Worm (Caenorhabditis elegans) whole organism, L2 larva: Measurements from ENCODE around the gene fbxa-104.

Source experiments
- C34F6.9 ChIP-seq: fragments of 150-350 bp; optimal IDR thresholded peaks from 2 replicates; lab custom pipeline; 2014; ENCODE audit warnings: missing biosample characterization, missing genetic modification characterization
- Y55F3AM.14 ChIP-seq: fragments of 200-800 bp; sonication (Bioruptor generic); optimal IDR thresholded peaks from 2 replicates; lab custom pipeline; 2018; ENCODE audit warnings: mild to moderate bottlenecking, missing genetic modification characterization, missing compliant biosample characterization
- ZK546.5 ChIP-seq: sonication (generic microtip); optimal IDR thresholded peaks from 2 replicates; lab custom pipeline; 2017; ENCODE audit warnings: missing biosample characterization, missing genetic modification characterization
- alr-1 ChIP-seq: fragments of 150-350 bp; optimal IDR thresholded peaks from 2 replicates; lab custom pipeline; 2014; ENCODE audit warnings: missing biosample characterization, missing genetic modification characterization
- ama-1 ChIP-seq: fragments of 150-350 bp; optimal IDR thresholded peaks from 2 replicates; lab custom pipeline; 2018; ENCODE audit warnings: inconsistent platforms
- ceh-82 ChIP-seq: fragments of 150-350 bp; optimal IDR thresholded peaks from 2 replicates; lab custom pipeline; 2014; ENCODE audit warnings: missing biosample characterization, missing genetic modification characterization
- crh-2 ChIP-seq: sonication (generic microtip); optimal IDR thresholded peaks from 2 replicates; lab custom pipeline; 2017; ENCODE audit warnings: missing biosample characterization, missing genetic modification characterization
- dmd-4 ChIP-seq: sonication (generic microtip); optimal IDR thresholded peaks from 2 replicates; lab custom pipeline; 2017; ENCODE audit warnings: missing biosample characterization, missing genetic modification characterization
- egl-27 ChIP-seq: sonication (generic microtip); optimal IDR thresholded peaks from 3 replicates; lab custom pipeline; 2017; ENCODE audit warnings: missing biosample characterization, missing genetic modification reagents, missing genetic modification characterization
- fos-1 ChIP-seq: fragments of 150-350 bp; optimal IDR thresholded peaks from 2 replicates; lab custom pipeline; 2014; ENCODE audit warnings: missing biosample characterization, missing genetic modification characterization
- gmeb-1 ChIP-seq: fragments of 150-350 bp; optimal IDR thresholded peaks from 2 replicates; lab custom pipeline; 2014; ENCODE audit warnings: missing biosample characterization, missing genetic modification characterization
- lin-13 ChIP-seq: fragments of 150-350 bp; optimal IDR thresholded peaks from 2 replicates; lab custom pipeline; 2014; ENCODE audit warnings: missing biosample characterization, missing genetic modification reagents, missing genetic modification characterization
- lin-39 ChIP-seq: fragments of 150-350 bp; optimal IDR thresholded peaks from 2 replicates; lab custom pipeline; 2014; ENCODE audit warnings: missing biosample characterization, missing genetic modification reagents, missing genetic modification characterization
- lsy-2 ChIP-seq, 2 experiments: fragments of 150-350 bp in 1 of 2; sonication (generic microtip) in 1 of 2; optimal IDR thresholded peaks; 2 replicates each; lab custom pipeline; 2014 to 2017; ENCODE audit warnings: missing biosample characterization in 2 of 2, missing genetic modification characterization in 2 of 2
- mab-5 ChIP-seq: fragments of 150-350 bp; optimal IDR thresholded peaks from 2 replicates; lab custom pipeline; 2014; ENCODE audit warnings: missing biosample characterization, missing genetic modification characterization
- mbf-1 ChIP-seq: sonication (generic microtip); optimal IDR thresholded peaks from 2 replicates; lab custom pipeline; 2017; ENCODE audit warnings: missing biosample characterization, missing genetic modification characterization
- mdl-1 ChIP-seq, 2 experiments: fragments of 150-350 bp in 1 of 2; sonication (generic microtip) in 1 of 2; optimal IDR thresholded peaks; 2 replicates each; lab custom pipeline; 2017; ENCODE audit warnings: missing biosample characterization in 2 of 2, missing genetic modification characterization in 2 of 2
- nhr-11 ChIP-seq: fragments of 150-350 bp; optimal IDR thresholded peaks from 2 replicates; lab custom pipeline; 2014; ENCODE audit warnings: missing biosample characterization, missing genetic modification characterization
- nhr-129 ChIP-seq: fragments of 150-350 bp; optimal IDR thresholded peaks from 2 replicates; lab custom pipeline; 2014; ENCODE audit warnings: missing biosample characterization, missing genetic modification characterization
- nhr-21 ChIP-seq: fragments of 150-350 bp; optimal IDR thresholded peaks from 2 replicates; lab custom pipeline; 2014; ENCODE audit warnings: missing biosample characterization, missing genetic modification characterization
- nhr-23 ChIP-seq: fragments of 150-350 bp; optimal IDR thresholded peaks from 2 replicates; lab custom pipeline; 2014; ENCODE audit warnings: missing biosample characterization, missing genetic modification reagents, missing genetic modification characterization
- nhr-237 ChIP-seq: fragments of 150-350 bp; optimal IDR thresholded peaks from 2 replicates; lab custom pipeline; 2014; ENCODE audit warnings: missing biosample characterization, missing genetic modification characterization
- nhr-25 ChIP-seq: fragments of 150-350 bp; sonication (generic microtip); optimal IDR thresholded peaks from 3 replicates; lab custom pipeline; 2014; ENCODE audit warnings: missing biosample characterization, missing genetic modification characterization
- nhr-6 ChIP-seq: fragments of 150-350 bp; optimal IDR thresholded peaks from 2 replicates; lab custom pipeline; 2014; ENCODE audit warnings: missing biosample characterization, missing genetic modification characterization
- nhr-77 ChIP-seq: fragments of 150-350 bp; optimal IDR thresholded peaks from 2 replicates; lab custom pipeline; 2014; ENCODE audit warnings: missing biosample characterization, missing genetic modification characterization
- peb-1 ChIP-seq: fragments of 150-350 bp; optimal IDR thresholded peaks from 2 replicates; lab custom pipeline; 2014; ENCODE audit warnings: missing biosample characterization, missing genetic modification characterization
- sem-4 ChIP-seq: fragments of 150-350 bp; optimal IDR thresholded peaks from 2 replicates; lab custom pipeline; 2014; ENCODE audit warnings: missing biosample characterization, missing genetic modification reagents, missing genetic modification characterization
- skn-1 ChIP-seq: sonication (generic microtip); optimal IDR thresholded peaks from 2 replicates; lab custom pipeline; 2017; ENCODE audit warnings: missing biosample characterization, missing genetic modification characterization
- sma-3 ChIP-seq: sonication (generic microtip); optimal IDR thresholded peaks from 2 replicates; lab custom pipeline; 2016; ENCODE audit warnings: missing genetic modification reagents, missing genetic modification characterization, missing compliant biosample characterization
- sma-9 ChIP-seq, 2 experiments: fragments of 150-350 bp in 1 of 2; sonication (generic microtip) in 1 of 2; optimal IDR thresholded peaks; 2 replicates each; lab custom pipeline; 2014 to 2016; ENCODE audit warnings: missing genetic modification characterization in 2 of 2, mild to moderate bottlenecking in 1 of 2, missing biosample characterization in 1 of 2, missing compliant biosample characterization in 1 of 2, missing genetic modification reagents in 1 of 2, moderate library complexity in 1 of 2
- snpc-4 ChIP-seq: fragments of 150-350 bp; optimal IDR thresholded peaks from 2 replicates; lab custom pipeline; 2014; ENCODE audit warnings: missing biosample characterization, missing genetic modification characterization
- unc-39 ChIP-seq: fragments of 150-350 bp; optimal IDR thresholded peaks from 2 replicates; lab custom pipeline; 2014; ENCODE audit warnings: missing biosample characterization, missing genetic modification characterization
- unc-55 ChIP-seq: fragments of 150-350 bp; sonication (generic microtip); optimal IDR thresholded peaks from 3 replicates; lab custom pipeline; 2014; ENCODE audit warnings: missing biosample characterization, missing genetic modification reagents, missing genetic modification characterization
- unc-62 ChIP-seq: fragments of 150-350 bp; optimal IDR thresholded peaks from 2 replicates; lab custom pipeline; 2014; ENCODE audit warnings: missing biosample characterization, missing genetic modification reagents, missing genetic modification characterization
- zag-1 ChIP-seq: fragments of 150-350 bp; optimal IDR thresholded peaks from 2 replicates; lab custom pipeline; 2014; ENCODE audit warnings: missing biosample characterization, missing genetic modification characterization
- ztf-1 ChIP-seq: fragments of 200-800 bp; sonication (Bioruptor generic); conservative IDR thresholded peaks from 2 replicates; pipeline ENCODE4 v1.3.6; 2022; ENCODE audit warnings: missing genetic modification characterization, missing compliant biosample characterization
- ztf-11 ChIP-seq: sonication (generic microtip); optimal IDR thresholded peaks from 2 replicates; lab custom pipeline; 2017; ENCODE audit warnings: missing biosample characterization, missing genetic modification characterization
- ztf-4 ChIP-seq: fragments of 150-350 bp; optimal IDR thresholded peaks from 2 replicates; lab custom pipeline; 2014; ENCODE audit warnings: missing biosample characterization, missing genetic modification characterization

Gene fbxa-104

DNA sequence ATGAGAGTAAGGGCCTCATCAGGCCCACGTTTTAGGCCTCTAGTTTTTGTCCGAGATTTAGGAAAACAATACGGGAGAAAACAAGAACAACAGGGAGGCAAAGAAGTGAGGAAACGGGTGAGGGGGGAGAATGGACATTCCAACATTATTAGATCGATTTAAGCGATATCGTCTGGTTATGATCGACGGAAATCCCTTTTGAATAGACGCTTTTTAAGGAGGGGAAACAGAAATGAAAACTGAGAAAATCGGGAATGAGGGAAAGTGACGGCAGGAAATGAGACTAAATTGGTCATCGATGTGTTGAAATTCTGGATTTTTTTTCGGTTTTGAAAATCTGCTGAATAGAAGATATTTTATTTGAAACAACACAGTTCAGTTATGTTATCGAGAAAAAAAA is 40.9 kb upstream of the fbxa-104 start, which contains the start of gene rocf-1:
Gene rocf-1 (minus strand): TSS at position 101 of the 400 bp plus-strand sequence.
- TF ChIP-seq ztf-1 (GFP tag; lab: Robert Waterston, UW) (no peak), zag-1 (tag; lab: Kevin White, UChicago) (no peak), sma-3 (GFP tag; lab: Kevin White, UChicago) (no peak), nhr-21 (tag; lab: Kevin White, UChicago) (no peak), lin-39 (tag; lab: Kevin White, UChicago) (no peak), snpc-4 (tag; lab: Kevin White, UChicago) (no peak), C34F6.9 (tag; lab: Kevin White, UChicago) (no peak), nhr-11 (tag; lab: Kevin White, UChicago) (no peak), skn-1 (no peak)

DNA sequence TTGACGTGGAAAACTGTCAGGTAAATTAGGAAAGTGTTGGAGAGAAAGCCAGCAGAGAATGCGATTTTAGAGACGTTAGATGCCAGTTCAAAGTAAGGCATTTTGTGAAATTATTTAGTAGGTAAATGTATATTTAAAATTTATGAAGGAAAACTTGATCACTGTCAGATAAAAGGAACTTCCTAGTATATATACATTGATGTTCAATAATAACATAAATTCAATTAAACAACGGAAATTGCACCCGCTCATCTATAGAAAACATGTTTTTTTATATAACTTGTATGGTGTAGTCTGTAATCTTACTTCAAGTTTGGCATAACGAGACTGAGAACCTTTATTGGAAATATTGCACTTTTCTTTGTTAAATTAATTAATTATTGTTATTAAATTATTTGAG is 35.6 kb upstream of the fbxa-104 start, which contains the start of gene str-71:
Gene str-71 (minus strand): TSS at position 101 of the 400 bp plus-strand sequence.
- no peak for TF ChIP-seq fos-1
- no peak for TF ChIP-seq ztf-11
- no peak for TF ChIP-seq nhr-237 (tag; lab: Kevin White, UChicago)
- no peak for TF ChIP-seq unc-55
- TF ChIP-seq nhr-129 = no peak
- no peak for TF ChIP-seq nhr-11 (tag; lab: Kevin White, UChicago)
- TF ChIP-seq peb-1 = no peak
- TF ChIP-seq dmd-4 (tag; lab: Kevin White, UChicago) = no peak
- TF ChIP-seq unc-39 = no peak
- TF ChIP-seq C34F6.9 (tag; lab: Kevin White, UChicago) = no peak
- no peak for TF ChIP-seq mdl-1 (tag; optimal IDR thresholded peaks at IDR 0.05; lab: Kevin White, UChicago)
- no peak for TF ChIP-seq alr-1 (tag; lab: Kevin White, UChicago)
- no peak for TF ChIP-seq lsy-2 (tag; optimal IDR thresholded peaks at IDR 0.05; lab: Kevin White, UChicago)

DNA sequence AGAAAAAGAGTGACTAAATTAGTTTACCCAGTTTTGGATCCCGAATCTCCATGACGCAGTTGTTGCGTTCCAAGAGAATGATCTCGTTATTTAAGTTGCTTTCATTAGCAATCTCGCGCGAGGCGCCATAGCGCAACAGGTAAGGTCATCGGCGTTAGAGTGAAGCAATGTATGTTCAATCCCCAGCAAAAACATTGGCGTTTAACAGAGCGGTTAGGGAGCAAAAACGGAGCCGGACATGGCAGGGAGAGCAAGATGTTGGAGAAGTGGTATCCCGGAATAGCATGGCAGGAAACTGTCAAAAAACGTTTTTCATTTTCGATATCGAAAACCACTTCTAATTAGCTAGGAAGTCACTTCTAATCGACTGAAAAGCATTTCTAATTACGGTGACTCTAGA is 30.8 kb upstream of the fbxa-104 start:
- TF ChIP-seq snpc-4 (tag; lab: Kevin White, UChicago) = no peak
- no peak for TF ChIP-seq mab-5 (tag; lab: Kevin White, UChicago)
- no peak for TF ChIP-seq fos-1
- TF ChIP-seq unc-39 = no peak
- TF ChIP-seq ceh-82 (tag; lab: Kevin White, UChicago) = no peak
- no peak for TF ChIP-seq mbf-1 (tag; lab: Kevin White, UChicago)
- TF ChIP-seq nhr-129 = no peak
- no peak for TF ChIP-seq crh-2 (tag; lab: Kevin White, UChicago)
- no peak for TF ChIP-seq lin-13
- TF ChIP-seq sma-9 (GFP tag; optimal IDR thresholded peaks at IDR 0.05; lab: Kevin White, UChicago) = no peak
- TF ChIP-seq sma-9 (tag; optimal IDR thresholded peaks at IDR 0.05; lab: Kevin White, UChicago) = no peak
- no peak for TF ChIP-seq unc-55
- TF ChIP-seq zag-1 (tag; lab: Kevin White, UChicago) = no peak
- no peak for TF ChIP-seq nhr-23
- no peak for TF ChIP-seq alr-1 (tag; lab: Kevin White, UChicago)
- TF ChIP-seq lin-39 (tag; lab: Kevin White, UChicago) = no peak
- TF ChIP-seq skn-1 = no peak
- no peak for TF ChIP-seq nhr-6 (tag; lab: Kevin White, UChicago)
- no peak for TF ChIP-seq ama-1 (lab: Kevin White, UChicago)

DNA sequence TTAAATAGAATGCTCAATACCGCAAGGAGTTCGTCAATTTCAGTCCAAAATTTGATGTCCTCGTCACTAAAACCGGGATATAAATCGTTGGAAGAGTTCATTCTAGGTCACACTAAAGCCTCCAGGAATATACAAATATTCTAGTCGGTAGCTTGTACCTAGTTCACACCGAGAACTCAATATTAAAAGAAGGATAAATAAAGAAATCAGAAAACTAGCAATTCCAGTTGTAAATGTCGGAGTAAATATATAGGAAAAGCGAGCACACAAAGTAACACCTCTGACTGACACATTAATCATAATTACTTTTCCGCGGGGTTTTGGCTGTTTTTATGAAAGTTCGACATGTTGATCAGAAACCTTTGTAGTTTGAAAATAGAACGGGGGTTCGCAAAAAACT is 27.9 kb upstream of the fbxa-104 start, which contains the start of gene srw-33:
Gene srw-33 (minus strand): TSS at position 101 of the 400 bp plus-strand sequence.
- TF ChIP-seq crh-2 (tag; lab: Kevin White, UChicago) (no peak), mdl-1 (tag; optimal IDR thresholded peaks at IDR 0.05; lab: Kevin White, UChicago) (no peak), nhr-25 (no peak), C34F6.9 (tag; lab: Kevin White, UChicago) (no peak), alr-1 (tag; lab: Kevin White, UChicago) (no peak), ama-1 (lab: Kevin White, UChicago) (no peak), snpc-4 (tag; lab: Kevin White, UChicago) (no peak), gmeb-1 (tag; lab: Kevin White, UChicago) (no peak), sem-4 (tag; lab: Kevin White, UChicago) (no peak), Y55F3AM.14 (GFP tag; lab: Kevin White, UChicago) (no peak), ZK546.5 (tag; lab: Kevin White, UChicago) (no peak), ztf-11 (no peak), ztf-4 (tag; lab: Kevin White, UChicago) (no peak), unc-62 (GFP tag; lab: Kevin White, UChicago) (no peak), egl-27 (no peak), unc-55 (no peak), nhr-77 (tag; lab: Kevin White, UChicago) (no peak), nhr-23 (no peak), peb-1 (no peak)
- TF ChIP-seq, all 48 proteins: peak for 0
